Fruit fly (Drosophila melanogaster) whole organism: ENCODE results near the gene CG8142.
A peak's percentile ranks its signal among the peaks of the same experiment; 100 is the strongest.

Source experiments
- CG8478 ChIP-seq: fragments of >200 bp; optimal IDR thresholded peaks from 2 replicates; lab custom pipeline; 2018; ENCODE audit warnings: inconsistent platforms
- Dll ChIP-seq: fragments of >200 bp; optimal IDR thresholded peaks from 2 replicates; lab custom pipeline; 2017
- EcR ChIP-seq, 2 experiments: fragments of >200 bp; optimal IDR thresholded peaks; 2 replicates each; lab custom pipeline; 2017; ENCODE audit warnings: missing biosample characterization in 2 of 2, missing genetic modification characterization in 2 of 2, missing genetic modification reagents in 2 of 2
- pan ChIP-seq: fragments of >200 bp; optimal IDR thresholded peaks from 2 replicates; lab custom pipeline; 2017
- psq ChIP-seq: fragments of >200 bp; optimal IDR thresholded peaks from 2 replicates; lab custom pipeline; 2017

DNA sequence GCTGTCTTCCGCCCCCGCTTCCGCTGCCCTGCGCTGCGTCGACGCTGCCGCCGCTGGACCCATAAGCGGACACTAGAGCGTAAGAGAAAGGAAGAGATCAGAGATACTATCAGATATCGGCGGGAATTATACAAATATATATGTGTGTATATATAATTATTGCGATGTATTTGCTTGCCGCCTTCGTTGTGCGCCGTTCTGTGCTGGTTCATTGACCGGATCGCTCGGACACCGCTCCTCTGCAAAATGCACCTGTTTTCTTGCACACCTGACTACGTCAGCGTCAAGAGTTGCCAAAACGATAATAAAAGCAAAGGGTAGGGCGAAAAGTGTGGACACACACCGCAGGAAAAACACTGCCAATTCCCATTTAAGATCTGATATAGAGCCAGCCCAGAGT lies 28.8 kb upstream of the CG8142 start:
- TF ChIP-seq CG8478 (lab: Kevin White, UChicago) (no peak), EcR (GFP tag; optimal IDR thresholded peaks at IDR 0.05; lab: Kevin White, UChicago) (peak in 1 of 2 experiments; percentile 55), Dll (lab: Kevin White, UChicago) (no peak), pan (lab: Kevin White, UChicago) (no peak), psq (lab: Kevin White, UChicago) (no peak)
